Worm (Caenorhabditis elegans): ENCODE results near the gene nlp-45.

Gene nlp-45

ce11 chrX:2316859-2317258 is 21.3 kb downstream of the nlp-45 start:
- TF ChIP-seq C38D4.7 (GFP tag; optimal IDR thresholded peaks at IDR 0.05) = no peak
- no peak for TF ChIP-seq hlh-6 (tag; optimal IDR thresholded peaks at IDR 0.05)
- no peak for TF ChIP-seq fax-1 (tag; optimal IDR thresholded peaks at IDR 0.05)
- no peak for TF ChIP-seq che-1 (tag; optimal IDR thresholded peaks at IDR 0.05)
- no peak for TF ChIP-seq fkh-10 (GFP tag; optimal IDR thresholded peaks at IDR 0.05)
- TF ChIP-seq T23F11.4 (GFP tag; optimal IDR thresholded peaks at IDR 0.05) = no peak
- TF ChIP-seq pag-3 (tag; optimal IDR thresholded peaks at IDR 0.05; ENCODE audit: borderline replicate concordance) = no peak
- TF ChIP-seq syd-9 (tag; optimal IDR thresholded peaks at IDR 0.05) = no peak
- TF ChIP-seq elt-2 (tag; optimal IDR thresholded peaks at IDR 0.05) = no peak
- TF ChIP-seq sox-2 (GFP tag; IDR thresholded peaks at IDR 0.05) = no peak
- no peak for TF ChIP-seq nhr-11 (tag; optimal IDR thresholded peaks at IDR 0.05)
- TF ChIP-seq ceh-14 (tag; optimal IDR thresholded peaks at IDR 0.05) = no peak
- no peak for TF ChIP-seq ceh-22 (tag; optimal IDR thresholded peaks at IDR 0.05)
- TF ChIP-seq dve-1 (tag; optimal IDR thresholded peaks at IDR 0.05) = no peak
- TF ChIP-seq hlh-15 (tag; optimal IDR thresholded peaks at IDR 0.05) = no peak
- TF ChIP-seq sdc-2 (tag; optimal IDR thresholded peaks at IDR 0.05) = no peak
- TF ChIP-seq pax-1 (tag; optimal IDR thresholded peaks at IDR 0.05) = no peak
- no peak for TF ChIP-seq ceh-2 (tag; optimal IDR thresholded peaks at IDR 0.05)
- no peak for TF ChIP-seq unc-55 (GFP tag; optimal IDR thresholded peaks at IDR 0.05)

- TF ChIP-seq hlh-30 (tag; optimal IDR thresholded peaks at IDR 0.05; ENCODE audit: insufficient read depth) = peak; percentile 51
- TF ChIP-seq tbx-2 (tag; optimal IDR thresholded peaks at IDR 0.05) = no peak
Measured at ce11 chrX:2316205-2316604, 21.9 kb downstream of the nlp-45 start.

- no peak for TF ChIP-seq gmeb-2 (tag; optimal IDR thresholded peaks at IDR 0.05)
- TF ChIP-seq K09A11.1 (tag; optimal IDR thresholded peaks at IDR 0.05; ENCODE audit: insufficient read depth) = no peak
- TF ChIP-seq hlh-13 (GFP tag; optimal IDR thresholded peaks at IDR 0.05) = no peak
- no peak for TF ChIP-seq hlh-30 (tag; optimal IDR thresholded peaks at IDR 0.05; ENCODE audit: insufficient read depth)
- no peak for TF ChIP-seq pqm-1 (tag; optimal IDR thresholded peaks at IDR 0.05)
- TF ChIP-seq ceh-19 (GFP tag; optimal IDR thresholded peaks at IDR 0.05) = no peak
- TF ChIP-seq nhr-11 (tag; optimal IDR thresholded peaks at IDR 0.05) = no peak
- TF ChIP-seq ceh-14 (tag; optimal IDR thresholded peaks at IDR 0.05) = no peak
- TF ChIP-seq sox-2 (GFP tag; IDR thresholded peaks at IDR 0.05) = no peak
- no peak for TF ChIP-seq T23F11.4 (GFP tag; optimal IDR thresholded peaks at IDR 0.05)
- no peak for TF ChIP-seq ceh-18 (tag; optimal IDR thresholded peaks at IDR 0.05)
- no peak for TF ChIP-seq lim-6 (tag; optimal IDR thresholded peaks at IDR 0.05)
- no peak for TF ChIP-seq sdc-2 (tag; optimal IDR thresholded peaks at IDR 0.05)
- no peak for TF ChIP-seq ama-1 (optimal IDR thresholded peaks at IDR 0.05)
- no peak for TF ChIP-seq rnt-1 (tag; optimal IDR thresholded peaks at IDR 0.05)
- no peak for TF ChIP-seq nhr-232 (tag; optimal IDR thresholded peaks at IDR 0.05)
- TF ChIP-seq eyg-1 (tag; optimal IDR thresholded peaks at IDR 0.05) = no peak
- no peak for TF ChIP-seq hlh-6 (tag; optimal IDR thresholded peaks at IDR 0.05)
- no peak for TF ChIP-seq unc-86 (tag; optimal IDR thresholded peaks at IDR 0.05)
- TF ChIP-seq ets-4 (tag; optimal IDR thresholded peaks at IDR 0.05) = no peak
Measured at ce11 chrX:2304496-2304895, 33.6 kb downstream of the nlp-45 start.

- TF ChIP-seq lin-11 (tag; optimal IDR thresholded peaks at IDR 0.05) (no peak), unc-42 (tag; optimal IDR thresholded peaks at IDR 0.05) (no peak), pag-3 (tag; optimal IDR thresholded peaks at IDR 0.05; ENCODE audit: borderline replicate concordance) (no peak), F13H6.1 (tag; optimal IDR thresholded peaks at IDR 0.05) (no peak), odd-2 (tag; optimal IDR thresholded peaks at IDR 0.05) (no peak), hlh-6 (tag; optimal IDR thresholded peaks at IDR 0.05) (no peak), eyg-1 (tag; optimal IDR thresholded peaks at IDR 0.05) (no peak), dmd-4 (tag; optimal IDR thresholded peaks at IDR 0.05; ENCODE audit: borderline replicate concordance) (no peak), madf-2 (tag; optimal IDR thresholded peaks at IDR 0.05) (no peak), ceh-2 (tag; optimal IDR thresholded peaks at IDR 0.05) (no peak), mec-3 (tag; optimal IDR thresholded peaks at IDR 0.05; ENCODE audit: borderline replicate concordance) (no peak), rnt-1 (tag; optimal IDR thresholded peaks at IDR 0.05) (no peak), T23F11.4 (GFP tag; optimal IDR thresholded peaks at IDR 0.05) (no peak)
Measured at ce11 chrX:2303253-2303652, 34.9 kb downstream of the nlp-45 start.

All from whole organism, late embryonic.